Worm (Caenorhabditis elegans) whole organism, late embryonic: Measurements from ENCODE around the gene Y38H6A.3.

Source experiments
- ama-1 ChIP-seq: fragments of 150-350 bp; optimal IDR thresholded peaks from 2 replicates; lab custom pipeline; 2014
- ceh-34 ChIP-seq: sonication (generic microtip); optimal IDR thresholded peaks from 2 replicates; lab custom pipeline; 2016; ENCODE audit warnings: mild to moderate bottlenecking, missing genetic modification characterization, missing compliant biosample characterization
- dmd-4 ChIP-seq: sonication (generic microtip); optimal IDR thresholded peaks from 2 replicates; lab custom pipeline; 2016; ENCODE audit warnings: borderline replicate concordance, missing genetic modification characterization, missing compliant biosample characterization
- elt-4 ChIP-seq: sonication (generic microtip); optimal IDR thresholded peaks from 2 replicates; lab custom pipeline; 2016; ENCODE audit warnings: missing genetic modification characterization, missing compliant biosample characterization
- pha-4 ChIP-seq: fragments of 150-350 bp; optimal IDR thresholded peaks from 2 replicates; lab custom pipeline; 2018; ENCODE audit warnings: missing biosample characterization, missing genetic modification reagents, missing genetic modification characterization
- ref-2 ChIP-seq: sonication (generic microtip); optimal IDR thresholded peaks from 2 replicates; lab custom pipeline; 2016; ENCODE audit warnings: missing genetic modification characterization, missing compliant biosample characterization
- tbx-2 ChIP-seq: sonication (generic microtip); optimal IDR thresholded peaks from 2 replicates; lab custom pipeline; 2016; ENCODE audit warnings: missing genetic modification characterization, missing compliant biosample characterization
- unc-55 ChIP-seq: sonication (generic microtip); optimal IDR thresholded peaks from 2 replicates; lab custom pipeline; 2017; ENCODE audit warnings: missing biosample characterization, missing genetic modification reagents, missing genetic modification characterization

DNA sequence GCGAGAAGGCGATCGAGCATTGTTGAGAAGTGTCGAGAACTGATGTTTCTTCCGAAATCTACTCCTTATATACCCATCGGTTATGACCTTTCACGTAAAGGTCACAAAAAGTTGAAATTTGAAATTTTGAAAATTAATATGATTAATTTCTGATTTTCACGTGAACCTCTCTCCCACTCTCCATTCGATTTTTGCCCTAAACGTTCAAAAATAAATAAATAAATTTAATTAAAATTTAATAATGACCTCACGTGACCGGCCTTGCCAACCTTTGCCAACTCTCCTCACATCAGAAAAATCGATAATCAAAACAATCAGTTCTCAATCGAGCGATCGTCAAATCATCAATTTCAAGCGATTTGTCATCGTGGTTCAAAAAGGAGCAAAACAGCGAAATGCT lies 27.5 kb upstream of the Y38H6A.3 start, which contains the start of gene Y113G7C.1:
- TF ChIP-seq pha-4 (tag; lab: Kevin White, UChicago) (no peak), ceh-34 (no peak), ref-2 (tag; lab: Kevin White, UChicago) (no peak), ama-1 (lab: Kevin White, UChicago) (no peak), tbx-2 (tag; lab: Kevin White, UChicago) (no peak), elt-4 (tag; lab: Kevin White, UChicago) (no peak), unc-55 (no peak), dmd-4 (tag; lab: Kevin White, UChicago) (no peak)
